Worm (Caenorhabditis elegans): Measurements from ENCODE around the gene hil-3.

Gene hil-3

DNA sequence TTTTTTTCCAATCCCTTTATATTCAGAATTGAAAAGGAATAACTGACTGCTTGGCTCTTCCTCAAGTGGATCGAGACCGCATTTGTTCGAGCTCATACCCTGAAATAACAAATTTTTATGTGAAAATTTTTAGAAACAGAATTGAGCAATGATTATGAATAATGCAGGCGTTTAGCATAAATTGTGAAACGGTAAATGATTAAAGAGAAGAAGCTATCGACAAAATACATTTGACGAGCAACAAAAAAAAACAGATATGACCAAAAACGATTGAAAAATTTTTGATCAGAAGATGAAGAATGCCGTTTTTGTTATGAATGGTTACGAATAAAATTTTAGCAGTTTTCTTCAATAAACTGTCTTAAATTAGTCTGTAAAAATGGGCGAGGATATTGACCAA is 44.7 kb downstream of the hil-3 start, which contains the start of gene C17H11.6:
TSS of gene C17H11.6 (minus strand) at position 101 of the 400 bp plus-strand sequence.
- TF ChIP-seq ztf-29 (GFP tag; IDR thresholded peaks at IDR 0.05) (no peak), ref-1 (GFP tag; conservative IDR thresholded peaks at IDR 0.05) (no peak), klf-2 (GFP tag; conservative IDR thresholded peaks at IDR 0.05) (no peak), tab-1 (GFP tag; IDR thresholded peaks at IDR 0.05) (no peak), cog-1 (tag; optimal IDR thresholded peaks at IDR 0.05) (no peak), ztf-23 (GFP tag; IDR thresholded peaks at IDR 0.05) (no peak), med-1 (GFP tag; optimal IDR thresholded peaks at IDR 0.05; ENCODE audit: insufficient read depth) (no peak), flt-1 (GFP tag; IDR thresholded peaks at IDR 0.05) (no peak), T22C8.4 (GFP tag; IDR thresholded peaks at IDR 0.05) (no peak)

- no peak for TF ChIP-seq cog-1 (tag; optimal IDR thresholded peaks at IDR 0.05)
- TF ChIP-seq ztf-29 (GFP tag; IDR thresholded peaks at IDR 0.05), result no peak
- TF ChIP-seq ztf-23 (GFP tag; IDR thresholded peaks at IDR 0.05), result no peak
Measured at ce11 chrX:8204475-8204874, 45.5 kb downstream of the hil-3 start.

DNA sequence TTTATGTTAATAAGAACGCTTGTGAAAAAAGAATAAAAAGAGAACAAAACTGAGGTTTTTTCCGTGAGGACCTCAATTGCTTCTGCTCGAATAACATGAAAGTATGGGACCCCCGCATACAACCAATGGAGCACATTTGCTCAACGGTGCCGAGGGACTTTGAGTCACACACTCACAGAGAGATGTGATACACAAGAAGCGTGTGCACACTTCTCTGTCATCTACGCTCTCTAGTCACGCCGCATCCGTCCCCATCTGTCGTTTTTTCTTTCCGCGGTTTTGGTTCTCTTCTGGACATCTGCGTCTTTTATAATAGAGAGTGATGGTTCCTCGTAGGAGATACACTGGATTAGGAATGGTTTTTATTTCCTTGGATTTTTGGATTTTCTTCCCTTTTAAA is 47.0 kb downstream of the hil-3 start:
- TF ChIP-seq klf-2 (GFP tag; conservative IDR thresholded peaks at IDR 0.05) (no peak), ztf-29 (GFP tag; IDR thresholded peaks at IDR 0.05) (no peak), ref-1 (GFP tag; conservative IDR thresholded peaks at IDR 0.05) (no peak), T22C8.4 (GFP tag; IDR thresholded peaks at IDR 0.05) (no peak), ztf-23 (GFP tag; IDR thresholded peaks at IDR 0.05) (no peak), cog-1 (tag; optimal IDR thresholded peaks at IDR 0.05) (no peak), med-1 (GFP tag; optimal IDR thresholded peaks at IDR 0.05; ENCODE audit: insufficient read depth) (no peak), tab-1 (GFP tag; IDR thresholded peaks at IDR 0.05) (no peak), flt-1 (GFP tag; IDR thresholded peaks at IDR 0.05) (no peak)

All from whole organism, midembryonic.